Worm (Caenorhabditis elegans): ENCODE data around the gene srd-64.

The srd-64 gene

DNA sequence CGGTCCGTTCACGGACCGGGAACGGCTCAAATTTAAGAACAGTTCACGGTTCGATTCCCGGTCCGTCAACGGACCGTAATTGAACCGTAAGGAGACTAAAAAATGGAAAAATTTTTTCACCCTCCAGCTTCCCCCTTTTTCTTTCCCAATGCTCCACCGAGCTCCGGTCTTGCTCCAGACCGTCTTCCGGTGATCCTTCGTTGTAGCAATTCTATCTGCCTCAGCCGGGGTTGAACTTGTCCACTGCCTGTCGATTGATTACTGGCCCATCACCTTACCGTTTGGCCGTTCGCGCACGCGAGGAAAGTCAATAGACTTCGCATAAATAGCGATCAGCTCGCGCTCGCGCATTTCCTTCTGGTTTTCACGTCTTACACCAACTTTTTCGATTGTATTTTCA lies 12.3 kb upstream of the srd-64 start:
- TF ChIP-seq tab-1 (GFP tag; IDR thresholded peaks at IDR 0.05) = 0 out of 2 replicates have a peak, but pooled peaks have one; percentile 37
- 0 out of 2 replicates have a peak, but pooled peaks have one; percentile 43 for TF ChIP-seq flt-1 (GFP tag; IDR thresholded peaks at IDR 0.05)
- TF ChIP-seq ztf-23 (GFP tag; IDR thresholded peaks at IDR 0.05) = 0 out of 2 replicates have a peak, but pooled peaks have one; percentile 37

DNA sequence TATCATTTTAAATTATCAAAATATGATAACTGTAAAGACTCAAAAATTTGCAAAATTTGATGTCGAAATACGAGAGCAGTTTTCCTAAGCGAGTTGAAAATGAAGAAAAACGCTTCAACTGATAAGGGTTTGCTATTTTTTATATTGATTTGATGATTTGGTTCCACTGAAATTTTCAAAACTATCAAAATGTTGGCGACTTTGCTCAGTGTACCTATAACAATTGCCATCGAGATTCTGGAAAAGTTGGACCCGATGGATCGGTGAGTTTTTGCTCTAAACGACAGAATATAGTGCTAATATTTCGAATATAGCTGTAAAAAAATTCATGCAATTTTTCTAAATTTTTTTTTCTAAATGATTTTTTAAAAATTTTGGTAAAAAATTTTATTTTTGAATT lies 10.9 kb upstream of the srd-64 start, which contains the start of the genes fbxa-13 and Y22D7AR.2:
Gene fbxa-13 (minus strand): TSS at position 101 of the 400 bp plus-strand sequence.
Gene Y22D7AR.2 (plus strand): TSS at position 148 of the 400 bp plus-strand sequence.
- TF ChIP-seq cog-1 (tag; optimal IDR thresholded peaks at IDR 0.05) (no peak), T22C8.4 (GFP tag; IDR thresholded peaks at IDR 0.05) (no peak), med-1 (GFP tag; optimal IDR thresholded peaks at IDR 0.05; ENCODE audit: insufficient read depth) (no peak), ref-1 (GFP tag; conservative IDR thresholded peaks at IDR 0.05) (no peak), klf-2 (GFP tag; conservative IDR thresholded peaks at IDR 0.05) (no peak), ztf-23 (GFP tag; IDR thresholded peaks at IDR 0.05) (no peak), ztf-29 (GFP tag; IDR thresholded peaks at IDR 0.05) (no peak), tab-1 (GFP tag; IDR thresholded peaks at IDR 0.05) (no peak), flt-1 (GFP tag; IDR thresholded peaks at IDR 0.05) (no peak)

DNA sequence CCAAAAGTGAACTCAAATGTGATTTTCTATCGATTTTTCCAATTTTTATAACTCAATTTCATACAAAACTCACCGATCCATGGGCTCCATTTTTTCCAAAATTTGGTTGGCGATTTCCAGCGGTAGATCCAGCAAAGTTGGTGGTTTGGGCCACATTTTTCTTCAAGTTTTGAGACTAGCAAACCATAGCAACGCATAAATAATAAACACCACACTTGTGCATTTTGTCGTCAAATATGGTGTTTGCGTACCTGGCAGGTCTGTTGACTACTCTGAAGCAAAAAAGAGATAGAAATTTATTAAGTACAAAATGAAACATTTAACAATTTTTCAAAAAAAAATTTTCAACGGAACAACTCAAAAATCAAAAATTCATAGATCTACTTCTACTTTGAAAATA lies 10.4 kb upstream of the srd-64 start:
- no peak for TF ChIP-seq flt-1 (GFP tag; IDR thresholded peaks at IDR 0.05)
- TF ChIP-seq klf-2 (GFP tag; conservative IDR thresholded peaks at IDR 0.05) = no peak
- TF ChIP-seq ref-1 (GFP tag; conservative IDR thresholded peaks at IDR 0.05) = no peak
- no peak for TF ChIP-seq ztf-29 (GFP tag; IDR thresholded peaks at IDR 0.05)
- TF ChIP-seq med-1 (GFP tag; optimal IDR thresholded peaks at IDR 0.05; ENCODE audit: insufficient read depth) = no peak

DNA sequence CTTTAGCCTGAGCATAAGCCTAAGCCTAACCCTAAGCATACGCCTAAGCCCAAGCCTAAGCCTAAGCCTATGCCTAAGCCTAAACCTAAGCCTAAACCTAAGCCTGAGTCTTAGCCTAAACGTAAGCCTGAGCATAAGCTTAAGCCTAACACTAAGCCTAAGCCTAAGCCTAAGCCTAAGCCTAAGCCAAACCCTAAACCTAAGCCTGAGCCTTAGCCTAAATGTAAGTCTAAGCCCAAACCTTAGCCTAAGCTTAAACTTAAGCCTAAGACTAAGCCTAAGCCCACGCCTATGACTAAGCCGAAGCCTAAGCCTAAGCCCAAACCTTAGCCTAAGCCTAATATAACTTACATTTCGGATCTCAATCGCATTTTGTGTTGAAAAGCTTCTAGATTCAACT lies 9.1 kb upstream of the srd-64 start:
- TF ChIP-seq klf-2 (GFP tag; conservative IDR thresholded peaks at IDR 0.05) (no peak), ztf-23 (GFP tag; IDR thresholded peaks at IDR 0.05) (no peak), med-1 (GFP tag; optimal IDR thresholded peaks at IDR 0.05; ENCODE audit: insufficient read depth) (no peak), flt-1 (GFP tag; IDR thresholded peaks at IDR 0.05) (no peak), ref-1 (GFP tag; conservative IDR thresholded peaks at IDR 0.05) (no peak), ztf-29 (GFP tag; IDR thresholded peaks at IDR 0.05) (no peak), tab-1 (GFP tag; IDR thresholded peaks at IDR 0.05) (no peak), T22C8.4 (GFP tag; IDR thresholded peaks at IDR 0.05) (no peak), cog-1 (tag; optimal IDR thresholded peaks at IDR 0.05) (no peak)

DNA sequence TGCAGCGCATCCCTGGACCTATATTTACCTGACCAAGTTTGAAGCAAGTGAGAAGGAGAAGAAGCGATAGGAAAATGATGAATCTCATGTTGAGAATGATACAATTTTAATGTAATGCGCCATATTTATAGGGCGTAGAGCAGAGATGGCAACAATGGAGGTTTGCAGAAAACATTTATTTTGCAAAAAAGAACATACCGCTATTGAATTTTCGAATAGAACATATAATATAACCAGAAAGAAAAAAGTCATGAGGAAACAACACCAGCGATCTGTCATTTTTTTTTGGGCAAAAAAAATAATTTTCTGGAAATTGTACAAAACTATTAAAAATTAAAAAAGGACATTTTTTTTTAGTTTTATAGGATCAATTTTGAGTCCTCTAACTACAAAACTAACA lies 7.4 kb upstream of the srd-64 start, which contains the start of gene spex-3:
Gene spex-3 (minus strand): TSS at position 101 of the 400 bp plus-strand sequence.
- no peak for TF ChIP-seq klf-2 (GFP tag; conservative IDR thresholded peaks at IDR 0.05)
- TF ChIP-seq T22C8.4 (GFP tag; IDR thresholded peaks at IDR 0.05) = no peak
- no peak for TF ChIP-seq med-1 (GFP tag; optimal IDR thresholded peaks at IDR 0.05; ENCODE audit: insufficient read depth)
- TF ChIP-seq tab-1 (GFP tag; IDR thresholded peaks at IDR 0.05) = no peak
- TF ChIP-seq ztf-23 (GFP tag; IDR thresholded peaks at IDR 0.05) = no peak
- no peak for TF ChIP-seq ref-1 (GFP tag; conservative IDR thresholded peaks at IDR 0.05)
- no peak for TF ChIP-seq ztf-29 (GFP tag; IDR thresholded peaks at IDR 0.05)
- no peak for TF ChIP-seq cog-1 (tag; optimal IDR thresholded peaks at IDR 0.05)
- no peak for TF ChIP-seq flt-1 (GFP tag; IDR thresholded peaks at IDR 0.05)

DNA sequence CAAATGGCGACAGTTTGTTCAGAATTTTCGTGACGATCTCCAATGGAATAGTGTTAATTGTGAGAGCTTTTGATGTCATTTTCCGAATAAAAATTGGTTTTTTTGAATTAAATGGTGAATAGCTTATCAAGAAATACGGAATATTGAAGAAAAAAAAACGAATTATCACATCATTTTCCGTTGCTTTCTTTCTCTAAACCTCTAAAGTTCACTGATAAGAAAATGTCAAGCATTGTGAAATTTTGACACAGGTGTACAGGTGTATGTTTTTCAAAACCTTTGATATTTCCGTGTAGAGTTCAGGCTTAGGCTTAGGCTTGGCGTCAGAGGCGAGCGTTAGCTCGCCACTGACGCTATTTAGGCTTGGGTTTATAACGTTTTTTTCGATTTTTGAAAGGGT lies 3.9 kb upstream of the srd-64 start, which contains the start of gene fbxa-74:
Gene fbxa-74 (minus strand): TSS at position 145 of the 400 bp plus-strand sequence.
- no peak for TF ChIP-seq flt-1 (GFP tag; IDR thresholded peaks at IDR 0.05)
- TF ChIP-seq klf-2 (GFP tag; conservative IDR thresholded peaks at IDR 0.05) = no peak
- TF ChIP-seq ref-1 (GFP tag; conservative IDR thresholded peaks at IDR 0.05) = no peak
- no peak for TF ChIP-seq tab-1 (GFP tag; IDR thresholded peaks at IDR 0.05)

DNA sequence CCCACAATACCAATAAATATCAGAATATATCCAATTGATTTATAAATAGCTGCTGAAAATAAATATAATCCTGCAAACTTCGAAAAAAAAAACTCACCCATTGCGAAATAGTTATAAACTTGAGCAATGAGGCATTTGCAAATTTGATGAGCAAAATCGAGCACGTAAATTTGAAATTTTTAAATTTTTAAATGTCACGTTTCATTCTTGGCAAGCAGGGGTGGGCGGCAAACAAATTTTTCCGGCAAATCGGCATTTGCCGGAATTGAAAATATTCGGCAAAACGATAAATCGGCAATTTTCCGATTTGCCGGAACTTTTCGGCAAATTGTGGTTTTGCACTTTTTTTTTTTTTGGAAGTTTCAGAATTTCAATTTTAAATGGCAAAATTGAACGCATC lies 5.0 kb downstream of the srd-64 start, which contains the start of gene Y22D7AR.14:
Gene Y22D7AR.14 (minus strand): TSS at position 101 of the 400 bp plus-strand sequence.
- no peak for TF ChIP-seq klf-2 (GFP tag; conservative IDR thresholded peaks at IDR 0.05)
- TF ChIP-seq flt-1 (GFP tag; IDR thresholded peaks at IDR 0.05) = no peak
- no peak for TF ChIP-seq ref-1 (GFP tag; conservative IDR thresholded peaks at IDR 0.05)
- TF ChIP-seq tab-1 (GFP tag; IDR thresholded peaks at IDR 0.05) = no peak
- TF ChIP-seq T22C8.4 (GFP tag; IDR thresholded peaks at IDR 0.05) = no peak
- no peak for TF ChIP-seq cog-1 (tag; optimal IDR thresholded peaks at IDR 0.05)
- no peak for TF ChIP-seq ztf-23 (GFP tag; IDR thresholded peaks at IDR 0.05)
- no peak for TF ChIP-seq ztf-29 (GFP tag; IDR thresholded peaks at IDR 0.05)
- TF ChIP-seq med-1 (GFP tag; optimal IDR thresholded peaks at IDR 0.05; ENCODE audit: insufficient read depth) = no peak

DNA sequence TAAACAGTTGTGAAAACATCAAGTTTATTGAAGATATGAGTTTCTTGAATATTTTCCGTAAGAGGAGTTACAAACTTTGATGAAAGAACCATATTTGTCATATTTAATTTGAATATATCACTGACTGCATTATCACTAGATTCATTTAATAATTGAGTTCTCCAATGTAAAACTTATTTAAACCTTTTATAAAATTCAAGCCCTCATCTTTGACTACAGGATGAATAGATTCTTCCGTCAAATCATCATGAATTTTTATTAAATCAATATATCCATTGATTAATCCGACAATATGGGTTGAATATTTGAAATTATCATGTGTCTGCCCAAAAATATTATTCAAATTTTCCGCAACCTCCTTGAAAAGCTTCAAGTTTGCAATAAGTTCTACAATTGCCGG lies 6.9 kb downstream of the srd-64 start, which contains the start of gene Y22D7AR.7:
Gene Y22D7AR.7 (minus strand): TSS at position 101 of the 400 bp plus-strand sequence.
- TF ChIP-seq ref-1 (GFP tag; conservative IDR thresholded peaks at IDR 0.05) = no peak
- no peak for TF ChIP-seq tab-1 (GFP tag; IDR thresholded peaks at IDR 0.05)
- no peak for TF ChIP-seq flt-1 (GFP tag; IDR thresholded peaks at IDR 0.05)
- TF ChIP-seq cog-1 (tag; optimal IDR thresholded peaks at IDR 0.05) = no peak
- no peak for TF ChIP-seq ztf-23 (GFP tag; IDR thresholded peaks at IDR 0.05)

DNA sequence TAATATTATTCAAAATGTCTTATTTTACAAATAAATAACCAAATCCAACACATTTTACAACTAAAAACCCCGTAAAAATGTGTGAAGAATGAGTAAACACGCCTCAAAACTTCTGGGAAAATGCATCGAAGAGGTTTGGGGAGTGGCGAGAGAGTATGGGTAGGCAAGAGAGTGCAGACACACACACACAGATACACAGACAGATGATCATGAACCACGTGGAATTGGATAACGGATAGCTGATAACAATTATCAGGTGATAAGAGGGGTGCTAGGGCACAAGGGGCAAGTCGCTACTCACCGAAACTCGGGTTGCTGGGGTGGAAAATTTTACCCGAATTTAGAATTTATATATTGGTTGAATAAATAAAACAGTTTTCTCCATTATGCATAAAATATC lies 12.6 kb downstream of the srd-64 start:
- TF ChIP-seq T22C8.4 (GFP tag; IDR thresholded peaks at IDR 0.05) = no peak
- TF ChIP-seq ztf-23 (GFP tag; IDR thresholded peaks at IDR 0.05) = no peak
- TF ChIP-seq med-1 (GFP tag; optimal IDR thresholded peaks at IDR 0.05; ENCODE audit: insufficient read depth) = no peak
- no peak for TF ChIP-seq tab-1 (GFP tag; IDR thresholded peaks at IDR 0.05)
- TF ChIP-seq cog-1 (tag; optimal IDR thresholded peaks at IDR 0.05) = no peak
- TF ChIP-seq ref-1 (GFP tag; conservative IDR thresholded peaks at IDR 0.05) = no peak
- TF ChIP-seq flt-1 (GFP tag; IDR thresholded peaks at IDR 0.05) = no peak
- no peak for TF ChIP-seq ztf-29 (GFP tag; IDR thresholded peaks at IDR 0.05)
- TF ChIP-seq klf-2 (GFP tag; conservative IDR thresholded peaks at IDR 0.05) = no peak

DNA sequence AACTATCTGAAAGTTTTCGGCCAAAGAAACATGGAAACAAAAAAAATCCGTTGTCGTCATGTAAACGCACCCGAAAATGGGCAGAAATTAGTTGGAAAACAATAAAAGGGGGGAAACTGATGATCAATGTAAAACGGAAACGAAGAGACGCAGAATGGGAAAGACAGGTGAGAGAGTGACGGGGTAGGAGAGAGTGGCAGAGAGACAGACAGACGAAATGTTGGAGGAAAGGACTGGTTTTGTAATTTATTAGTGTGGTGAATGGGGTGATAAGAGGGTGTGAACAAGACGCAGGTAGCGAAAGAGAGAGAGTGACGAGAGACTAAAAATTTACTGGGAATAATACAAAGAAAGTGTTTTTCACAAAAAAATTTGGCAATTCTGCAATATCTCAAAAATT lies 13.9 kb downstream of the srd-64 start:
- TF ChIP-seq ztf-23 (GFP tag; IDR thresholded peaks at IDR 0.05) (no peak), T22C8.4 (GFP tag; IDR thresholded peaks at IDR 0.05) (no peak), flt-1 (GFP tag; IDR thresholded peaks at IDR 0.05) (no peak), ref-1 (GFP tag; conservative IDR thresholded peaks at IDR 0.05) (no peak), klf-2 (GFP tag; conservative IDR thresholded peaks at IDR 0.05) (no peak)

Data from whole organism, midembryonic.